Worm (Caenorhabditis elegans) whole organism, early embryonic: ENCODE data around the gene T24D5.2.

Experiments used
- B0310.2 ChIP-seq: sonication (generic microtip); optimal IDR thresholded peaks from 2 replicates; lab custom pipeline; 2016; ENCODE audit warnings: mild to moderate bottlenecking, missing genetic modification characterization, missing compliant biosample characterization
- F13C5.2 ChIP-seq: sonication (generic microtip); optimal IDR thresholded peaks from 2 replicates; lab custom pipeline; 2017; ENCODE audit warnings: mild to moderate bottlenecking, missing genetic modification characterization, inconsistent platforms, missing compliant biosample characterization
- aly-1 ChIP-seq: sonication (generic microtip); optimal IDR thresholded peaks from 2 replicates; lab custom pipeline; 2016; ENCODE audit warnings: missing genetic modification characterization, missing compliant biosample characterization
- ama-1 ChIP-seq: fragments of 150-350 bp; optimal IDR thresholded peaks from 2 replicates; lab custom pipeline; 2014
- ceh-13 ChIP-seq: fragments of 200-800 bp; sonication (Bioruptor generic); optimal IDR thresholded peaks from 2 replicates; lab custom pipeline; 2018; ENCODE audit warnings: mild to moderate bottlenecking, missing genetic modification characterization, missing compliant biosample characterization
- ceh-36 ChIP-seq: sonication (generic microtip); optimal IDR thresholded peaks from 2 replicates; lab custom pipeline; 2016; ENCODE audit warnings: missing genetic modification characterization, inconsistent platforms, missing compliant biosample characterization
- ets-7 ChIP-seq: sonication (generic microtip); optimal IDR thresholded peaks from 2 replicates; lab custom pipeline; 2016; ENCODE audit warnings: missing genotype, missing genetic modification characterization, missing compliant biosample characterization
- flt-1 ChIP-seq: fragments of 200-800 bp; sonication (Bioruptor generic); IDR thresholded peaks from 2 replicates; pipeline ENCODE4 v1.3.6; 2022; ENCODE audit warnings: missing genetic modification characterization, missing compliant biosample characterization
- hmbx-1 ChIP-seq: sonication (generic microtip); optimal IDR thresholded peaks from 2 replicates; lab custom pipeline; 2016; ENCODE audit warnings: mild to moderate bottlenecking, missing genetic modification characterization, missing compliant biosample characterization
- hmg-4 ChIP-seq: fragments of 200-800 bp; sonication (Bioruptor generic); optimal IDR thresholded peaks from 2 replicates; lab custom pipeline; 2018; ENCODE audit warnings: mild to moderate bottlenecking, missing genetic modification characterization, missing compliant biosample characterization
- hnd-1 ChIP-seq: sonication (generic microtip); optimal IDR thresholded peaks from 2 replicates; lab custom pipeline; 2016; ENCODE audit warnings: missing genetic modification characterization, missing compliant biosample characterization
- pes-1 ChIP-seq: fragments of 200-800 bp; sonication (Bioruptor generic); IDR thresholded peaks from 2 replicates; pipeline ENCODE4 v1.3.6; 2022; ENCODE audit warnings: missing genetic modification reagents, missing genetic modification characterization, missing compliant biosample characterization
- scrt-1 ChIP-seq: fragments of 200-800 bp; sonication (Bioruptor generic); IDR thresholded peaks from 2 replicates; pipeline ENCODE4 v1.3.6; 2022; ENCODE audit warnings: missing genetic modification characterization, missing compliant biosample characterization
- sea-1 ChIP-seq: fragments of 200-800 bp; sonication (Bioruptor generic); conservative IDR thresholded peaks from 2 replicates; pipeline ENCODE4 v1.3.6; 2022; ENCODE audit warnings: missing genetic modification characterization, missing compliant biosample characterization
- tbx-11 ChIP-seq: fragments of 200-800 bp; sonication (Bioruptor generic); IDR thresholded peaks from 2 replicates; pipeline ENCODE4 v1.3.6; 2022; ENCODE audit warnings: missing genetic modification characterization, missing compliant biosample characterization
- tbx-37 ChIP-seq: fragments of 200-800 bp; sonication (Bioruptor generic); conservative IDR thresholded peaks from 2 replicates; pipeline ENCODE4 v1.3.6; 2022; ENCODE audit warnings: missing genetic modification reagents, missing genetic modification characterization, missing compliant biosample characterization
- tra-4 ChIP-seq: sonication (generic microtip); optimal IDR thresholded peaks from 2 replicates; lab custom pipeline; 2017; ENCODE audit warnings: missing genetic modification characterization, missing compliant biosample characterization

The T24D5.2 gene

DNA sequence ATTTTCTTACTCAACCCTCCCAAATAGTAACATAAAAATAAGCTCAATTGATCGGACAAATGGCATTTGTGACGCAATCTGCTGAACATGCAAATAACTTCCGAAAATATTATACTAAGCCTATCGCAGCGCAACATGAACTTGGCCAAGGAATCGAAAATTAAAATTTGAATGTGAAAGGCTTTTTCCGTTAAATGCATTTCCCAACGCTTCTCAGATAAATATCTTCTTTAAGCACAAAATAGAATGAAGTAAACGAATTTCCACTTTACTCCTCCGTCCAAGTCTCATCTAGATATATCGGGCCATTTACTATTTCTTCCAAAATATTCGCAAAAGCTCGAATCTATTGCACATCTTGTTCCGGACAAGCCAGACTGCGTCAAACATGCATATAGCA is 37.2 kb downstream of the T24D5.2 start:
- TF ChIP-seq ama-1, result no peak
- no peak for TF ChIP-seq hnd-1
- TF ChIP-seq hmbx-1, result no peak
- TF ChIP-seq pes-1 (GFP tag; lab: Robert Waterston, UW), result no peak

DNA sequence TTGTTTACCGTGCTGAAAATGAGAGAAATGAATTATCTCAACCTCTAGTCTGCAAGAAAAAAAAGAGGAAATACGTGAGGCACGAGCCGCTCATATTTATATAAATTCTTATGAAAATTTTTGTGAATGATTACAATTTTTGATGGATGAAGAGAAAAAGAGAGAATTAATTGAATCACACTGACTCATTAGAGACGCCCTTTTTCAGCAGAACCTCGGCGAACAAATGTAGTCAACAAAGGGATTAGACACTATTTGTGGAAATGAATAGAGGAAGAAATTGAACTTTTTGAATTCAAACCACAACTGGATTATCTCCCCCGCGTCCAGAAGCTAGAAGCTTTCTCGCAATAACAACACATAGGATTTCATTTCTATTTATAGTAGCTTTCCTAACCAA is 39.4 kb downstream of the T24D5.2 start:
- TF ChIP-seq tbx-37 (GFP tag; lab: Robert Waterston, UW) (no peak), B0310.2 (tag; lab: Kevin White, UChicago) (no peak), flt-1 (GFP tag; lab: Robert Waterston, UW) (no peak), ceh-13 (GFP tag; lab: Kevin White, UChicago) (no peak), ets-7 (no peak), F13C5.2 (tag; lab: Kevin White, UChicago) (no peak), sea-1 (no peak), hmg-4 (no peak), tbx-11 (GFP tag; lab: Robert Waterston, UW) (no peak), ama-1 (no peak), scrt-1 (GFP tag; lab: Robert Waterston, UW) (no peak), pes-1 (GFP tag; lab: Robert Waterston, UW) (no peak), ceh-36 (tag; lab: Kevin White, UChicago) (no peak), tra-4 (no peak), aly-1 (tag; lab: Kevin White, UChicago) (no peak), hnd-1 (no peak), hmbx-1 (no peak)

ce11 chrX:12545100-12545499 is 41.2 kb downstream of the T24D5.2 start:
- TF ChIP-seq sea-1 (no peak), F13C5.2 (tag; lab: Kevin White, UChicago) (no peak), hnd-1 (no peak), hmbx-1 (no peak), tra-4 (no peak), pes-1 (GFP tag; lab: Robert Waterston, UW) (no peak), ama-1 (no peak), tbx-11 (GFP tag; lab: Robert Waterston, UW) (no peak), ceh-36 (tag; lab: Kevin White, UChicago) (no peak), aly-1 (tag; lab: Kevin White, UChicago) (no peak), ceh-13 (GFP tag; lab: Kevin White, UChicago) (no peak), ets-7 (no peak), scrt-1 (GFP tag; lab: Robert Waterston, UW) (no peak), hmg-4 (no peak), B0310.2 (tag; lab: Kevin White, UChicago) (no peak)

DNA sequence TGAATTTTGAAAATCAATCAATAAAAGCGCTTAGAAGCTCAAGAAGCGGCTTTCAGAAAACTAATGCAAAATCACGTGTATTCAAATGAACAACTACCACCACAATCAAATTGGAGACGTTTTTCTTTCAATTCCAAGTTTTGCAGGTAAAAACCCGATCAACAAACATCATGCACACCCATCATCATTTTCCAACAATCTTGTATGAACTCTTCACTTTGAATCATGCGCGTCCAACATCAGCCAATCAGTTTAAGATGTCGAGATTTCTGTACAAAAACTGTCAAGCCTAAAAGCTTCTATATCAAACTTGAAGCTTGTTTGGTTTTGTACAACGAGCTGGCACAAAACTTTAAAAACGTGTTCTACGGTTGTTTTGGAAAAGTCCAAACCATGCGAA is 47.5 kb downstream of the T24D5.2 start:
- no peak for TF ChIP-seq hmbx-1
- no peak for TF ChIP-seq ceh-36 (tag; lab: Kevin White, UChicago)
- no peak for TF ChIP-seq B0310.2 (tag; lab: Kevin White, UChicago)
- TF ChIP-seq hmg-4, result no peak
- no peak for TF ChIP-seq aly-1 (tag; lab: Kevin White, UChicago)
- no peak for TF ChIP-seq tbx-37 (GFP tag; lab: Robert Waterston, UW)
- TF ChIP-seq ceh-13 (GFP tag; lab: Kevin White, UChicago), result no peak
- no peak for TF ChIP-seq ama-1
- no peak for TF ChIP-seq hnd-1
- TF ChIP-seq flt-1 (GFP tag; lab: Robert Waterston, UW), result no peak
- no peak for TF ChIP-seq tra-4
- TF ChIP-seq tbx-11 (GFP tag; lab: Robert Waterston, UW), result no peak

DNA sequence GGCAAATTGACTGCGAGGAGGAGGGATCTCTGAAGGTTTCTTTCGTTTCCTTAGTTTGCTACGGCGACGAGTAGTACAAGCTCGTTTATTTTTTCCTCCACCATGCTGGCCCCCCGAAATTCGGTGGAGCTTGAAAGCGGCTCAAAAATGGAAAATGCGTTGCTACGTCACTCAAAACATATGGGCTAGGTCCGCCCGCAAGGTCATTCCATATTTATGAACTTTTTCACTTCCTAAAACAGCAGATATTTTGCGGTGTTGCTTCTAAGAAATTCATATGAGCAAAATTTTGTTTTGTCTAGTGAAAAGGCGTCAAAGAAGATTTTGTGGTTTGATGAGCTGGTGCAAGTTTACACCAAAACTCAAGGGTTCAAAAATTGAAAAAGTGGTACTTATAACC is 51.8 kb downstream of the T24D5.2 start:
- no peak for TF ChIP-seq hnd-1
- TF ChIP-seq ama-1, result no peak
- TF ChIP-seq sea-1, result no peak
- TF ChIP-seq aly-1 (tag; lab: Kevin White, UChicago), result no peak
